Worm (Caenorhabditis elegans): ENCODE data around the gene sym-3.

ce11 chrX:5733728-5734252 lies 39.8 kb upstream of the sym-3 start, which contains the start of gene rgs-6:
- TF ChIP-seq blmp-1 (tag; optimal IDR thresholded peaks at IDR 0.05; ENCODE audit: insufficient read depth) (no peak), aly-2 (tag; optimal IDR thresholded peaks at IDR 0.05) (no peak), ceh-82 (tag; optimal IDR thresholded peaks at IDR 0.05) (no peak), skn-1 (tag; optimal IDR thresholded peaks at IDR 0.05) (no peak), ama-1 (optimal IDR thresholded peaks at IDR 0.05) (no peak), crh-2 (tag; optimal IDR thresholded peaks at IDR 0.05) (no peak), nhr-77 (tag; optimal IDR thresholded peaks at IDR 0.05) (no peak), unc-62 (GFP tag; optimal IDR thresholded peaks at IDR 0.05) (no peak), nhr-6 (tag; optimal IDR thresholded peaks at IDR 0.05) (no peak), ztf-11 (tag; optimal IDR thresholded peaks at IDR 0.05) (no peak), R02D3.7 (tag; optimal IDR thresholded peaks at IDR 0.05) (no peak), peb-1 (tag; optimal IDR thresholded peaks at IDR 0.05) (no peak)

Measured in whole organism, L2 larva.